Fruit fly (Drosophila melanogaster): ENCODE results near the gene CG4119.
A peak's percentile ranks its signal among the peaks of the same experiment; 100 is the strongest.

The CG4119 gene

dm6 chrX:5689417-5690215, 23.8 kb downstream of the CG4119 start, which contains the start of the genes PGAP1 and cv (continued):
- TF ChIP-seq br (optimal IDR thresholded peaks at IDR 0.05) = no peak
- TF ChIP-seq org-1 (GFP tag; optimal IDR thresholded peaks at IDR 0.05) = no peak
- no peak for TF ChIP-seq seq (GFP tag; IDR thresholded peaks at IDR 0.05)
- no peak for TF ChIP-seq jumu (GFP tag; optimal IDR thresholded peaks at IDR 0.05)
- TF ChIP-seq sob (GFP tag; IDR thresholded peaks at IDR 0.05) = no peak
- no peak for TF ChIP-seq tx (GFP tag; optimal IDR thresholded peaks at IDR 0.05)
- no peak for TF ChIP-seq Gug (GFP tag; IDR thresholded peaks at IDR 0.05)
- TF ChIP-seq CG4707 (GFP tag; optimal IDR thresholded peaks at IDR 0.05) = no peak
- TF ChIP-seq bowl (GFP tag; IDR thresholded peaks at IDR 0.05) = no peak
- peak; percentile 26 for TF ChIP-seq CG9727 (GFP tag; optimal IDR thresholded peaks at IDR 0.05)
- no peak for TF ChIP-seq CG1603 (tag; optimal IDR thresholded peaks at IDR 0.05)
- peak; percentile 16 for TF ChIP-seq mam (GFP tag; optimal IDR thresholded peaks at IDR 0.05)
- TF ChIP-seq CG11085 (GFP tag; IDR thresholded peaks at IDR 0.05) = no peak
- no peak for TF ChIP-seq CG8359 (GFP tag; optimal IDR thresholded peaks at IDR 0.05; ENCODE audit: borderline replicate concordance)
- TF ChIP-seq CG10274 (GFP tag; optimal IDR thresholded peaks at IDR 0.05) = no peak
- no peak for TF ChIP-seq CG11504 (tag; optimal IDR thresholded peaks at IDR 0.05)
- TF ChIP-seq Oli (tag; optimal IDR thresholded peaks at IDR 0.05) = no peak
- no peak for TF ChIP-seq CG31388 (GFP tag; optimal IDR thresholded peaks at IDR 0.05)
- TF ChIP-seq CG11723 (GFP tag; optimal IDR thresholded peaks at IDR 0.05) = no peak
- no peak for TF ChIP-seq HHEX (GFP tag; optimal IDR thresholded peaks at IDR 0.05)
- no peak for TF ChIP-seq CG7271 (tag; optimal IDR thresholded peaks at IDR 0.05)
- TF ChIP-seq CG10321 (GFP tag; IDR thresholded peaks at IDR 0.05) = no peak
- peak; percentile 33 for TF ChIP-seq CG13424 (tag; optimal IDR thresholded peaks at IDR 0.05)
- no peak for TF ChIP-seq Taf1 (GFP tag; IDR thresholded peaks at IDR 0.05)
- TF ChIP-seq CG18619 (GFP tag; optimal IDR thresholded peaks at IDR 0.05) = no peak
- no peak for TF ChIP-seq fru (optimal IDR thresholded peaks at IDR 0.05)
- TF ChIP-seq sug (tag; optimal IDR thresholded peaks at IDR 0.05) = peak; percentile 12
- no peak for TF ChIP-seq croc (GFP tag; conservative IDR thresholded peaks at IDR 0.05)
- no peak for TF ChIP-seq vfl (GFP tag; optimal IDR thresholded peaks at IDR 0.05)
- peak; percentile 58; the same call in 1 of the 2 replicates for TF ChIP-seq sna (GFP tag; IDR thresholded peaks at IDR 0.05; ENCODE audit: partially characterized antibody)
- no peak for TF ChIP-seq hth (optimal IDR thresholded peaks at IDR 0.05)
- TF ChIP-seq CG2199 (GFP tag; IDR thresholded peaks at IDR 0.05) = no peak
- TF ChIP-seq Dfd (GFP tag; optimal IDR thresholded peaks at IDR 0.05) = no peak
- TF ChIP-seq cwo (GFP tag; optimal IDR thresholded peaks at IDR 0.05) = no peak
- TF ChIP-seq gt (GFP tag; IDR thresholded peaks at IDR 0.05) = no peak
- TF ChIP-seq al (GFP tag; IDR thresholded peaks at IDR 0.05) = 0 out of 2 replicates have a peak, but pooled peaks have one; percentile 9
- no peak for TF ChIP-seq ash1 (GFP tag; optimal IDR thresholded peaks at IDR 0.05)
- peak; percentile 68 for TF ChIP-seq HLH4C (GFP tag; IDR thresholded peaks at IDR 0.05; ENCODE audit: partially characterized antibody)
- TF ChIP-seq CG17802 (tag; optimal IDR thresholded peaks at IDR 0.05) = no peak
- peak; percentile 8 for TF ChIP-seq CG9817 (tag; optimal IDR thresholded peaks at IDR 0.05)
- no peak for TF ChIP-seq Neu2 (GFP tag; optimal IDR thresholded peaks at IDR 0.05; ENCODE audit: borderline replicate concordance)
- TF ChIP-seq Six4 (GFP tag; optimal IDR thresholded peaks at IDR 0.05) = no peak
- TF ChIP-seq CG15479 (GFP tag; optimal IDR thresholded peaks at IDR 0.05) = peak; percentile 81
- no peak for TF ChIP-seq CG4854 (GFP tag; optimal IDR thresholded peaks at IDR 0.05)
- TF ChIP-seq gem (tag; optimal IDR thresholded peaks at IDR 0.05) = no peak
- peak; percentile 45 for TF ChIP-seq nmo (GFP tag; optimal IDR thresholded peaks at IDR 0.05)
- TF ChIP-seq CG10366 (GFP tag; IDR thresholded peaks at IDR 0.05) = no peak
- TF ChIP-seq lbe (GFP tag; optimal IDR thresholded peaks at IDR 0.05) = peak; percentile 56
- TF ChIP-seq ind (GFP tag; optimal IDR thresholded peaks at IDR 0.05) = peak; percentile 4
- TF ChIP-seq Hsf (GFP tag; optimal IDR thresholded peaks at IDR 0.05) = peak; percentile 24
- TF ChIP-seq MBD-R2 (GFP tag; IDR thresholded peaks at IDR 0.05) = peak; percentile 67; the same call in 1 of the 2 replicates

Measured in whole organism, embryonic.